Fruit fly (Drosophila melanogaster) whole organism, wandering third instar larva: ENCODE results near the gene CG9147.
A peak's percentile ranks its signal among the peaks of the same experiment; 100 is the strongest.

Source experiments
- Abd-B ChIP-seq: fragments of >200 bp; optimal IDR thresholded peaks from 2 replicates; lab custom pipeline; 2017; ENCODE audit warnings: missing biosample characterization, missing genetic modification characterization
- CG32264 ChIP-seq: fragments of 200-800 bp; sonication (Bioruptor generic); optimal IDR thresholded peaks from 2 replicates; lab custom pipeline; 2016; ENCODE audit warnings: missing biosample characterization, missing genetic modification characterization
- CG9705 ChIP-seq: fragments of 200-800 bp; sonication (Bioruptor generic); optimal IDR thresholded peaks from 2 replicates; lab custom pipeline; 2018; ENCODE audit warnings: missing biosample characterization, mild to moderate bottlenecking, missing genetic modification characterization
- CrebA ChIP-seq: fragments of 200-800 bp; sonication (Bioruptor generic); optimal IDR thresholded peaks from 2 replicates; lab custom pipeline; 2016; ENCODE audit warnings: missing biosample characterization, mild to moderate bottlenecking, missing genetic modification characterization, borderline replicate concordance
- Dfd ChIP-seq: fragments of >200 bp; optimal IDR thresholded peaks from 2 replicates; lab custom pipeline; 2017; ENCODE audit warnings: missing biosample characterization, missing genetic modification characterization
- Dif ChIP-seq: fragments of 200-275, 200-300 bp; sonication (Bioruptor generic); optimal IDR thresholded peaks from 2 replicates; lab custom pipeline; 2018; ENCODE audit warnings: missing biosample characterization, missing genetic modification characterization; ENCODE audit not compliant: partially characterized antibody
- GATAd ChIP-seq: sonication (Bioruptor generic); optimal IDR thresholded peaks from 2 replicates; lab custom pipeline; 2016; ENCODE audit warnings: missing biosample characterization, missing genetic modification characterization
- HLH106 ChIP-seq: fragments of 200-800 bp; optimal IDR thresholded peaks from 3 replicates; lab custom pipeline; 2019; ENCODE audit warnings: missing biosample characterization, mild to moderate bottlenecking, missing genetic modification characterization, moderate library complexity
- Hnf4 ChIP-seq: fragments of 200-800 bp; sonication (Bioruptor generic); optimal IDR thresholded peaks from 2 replicates; lab custom pipeline; 2016; ENCODE audit warnings: missing biosample characterization, mild to moderate bottlenecking, missing genetic modification characterization
- Hr78 ChIP-seq: fragments of >200 bp; optimal IDR thresholded peaks from 2 replicates; lab custom pipeline; 2017; ENCODE audit warnings: missing biosample characterization, missing genetic modification characterization
- Hr83 ChIP-seq: fragments of 200-300 bp; sonication (Bioruptor generic); optimal IDR thresholded peaks from 2 replicates; lab custom pipeline; 2016; ENCODE audit warnings: missing biosample characterization, mild to moderate bottlenecking, missing genetic modification characterization, moderate library complexity; ENCODE audit not compliant: poor library complexity, severe bottlenecking
- Jra ChIP-seq: sonication (Bioruptor generic); optimal IDR thresholded peaks from 2 replicates; lab custom pipeline; 2016; ENCODE audit warnings: missing biosample characterization, missing genetic modification characterization
- Mio ChIP-seq: sonication (Bioruptor generic); optimal IDR thresholded peaks from 2 replicates; lab custom pipeline; 2016; ENCODE audit warnings: missing biosample characterization, missing genetic modification characterization
- Myc ChIP-seq: fragments of >200 bp; optimal IDR thresholded peaks from 2 replicates; lab custom pipeline; 2017
- N ChIP-seq: fragments of >200 bp; optimal IDR thresholded peaks from 2 replicates; lab custom pipeline; 2018; ENCODE audit warnings: missing biosample characterization, missing external identifiers, missing genetic modification characterization
- OdsH ChIP-seq: fragments of 200-800 bp; sonication (Bioruptor generic); optimal IDR thresholded peaks from 2 replicates; lab custom pipeline; 2016; ENCODE audit warnings: missing biosample characterization, mild to moderate bottlenecking, missing genetic modification characterization
- Rel ChIP-seq, 2 experiments: fragments of 200-800 bp; sonication (Bioruptor generic) in 1 of 2; optimal IDR thresholded peaks; 2 replicates in 1 of 2; 3 replicates in 1 of 2; lab custom pipeline; 2016 to 2019; ENCODE audit warnings: mild to moderate bottlenecking in 2 of 2, missing biosample characterization in 2 of 2, missing genetic modification characterization in 2 of 2, moderate library complexity in 1 of 2
- Sp1 ChIP-seq: fragments of 200-800 bp; sonication (Bioruptor generic); optimal IDR thresholded peaks from 3 replicates; lab custom pipeline; 2019; ENCODE audit warnings: missing biosample characterization, mild to moderate bottlenecking, missing genetic modification characterization, moderate library complexity
- Vsx2 ChIP-seq: fragments of 200-300, 225-300 bp; sonication (Bioruptor generic); optimal IDR thresholded peaks from 2 replicates; lab custom pipeline; 2018; ENCODE audit warnings: missing biosample characterization, missing genetic modification characterization; ENCODE audit not compliant: partially characterized antibody
- br ChIP-seq: fragments of 200-800 bp; sonication (Bioruptor generic); optimal IDR thresholded peaks from 2 replicates; lab custom pipeline; 2016; ENCODE audit warnings: missing biosample characterization, missing genetic modification characterization
- brk ChIP-seq: fragments of 200-800 bp; sonication (Bioruptor generic); optimal IDR thresholded peaks from 2 replicates; lab custom pipeline; 2016; ENCODE audit warnings: missing biosample characterization, mild to moderate bottlenecking, missing genetic modification characterization
- dl ChIP-seq, 2 experiments: fragments of 175-275, 200-275 bp in 1 of 2; fragments of 200-275 bp in 1 of 2; sonication (Bioruptor generic); optimal IDR thresholded peaks; lab custom pipeline; 2018; ENCODE audit warnings: mild to moderate bottlenecking in 2 of 2, missing biosample characterization in 2 of 2, missing genetic modification characterization in 2 of 2, moderate library complexity in 2 of 2; ENCODE audit not compliant: partially characterized antibody in 2 of 2, insufficient read depth in 1 of 2
- dmrt93B ChIP-seq: fragments of 200-800 bp; sonication (Bioruptor generic); optimal IDR thresholded peaks from 2 replicates; lab custom pipeline; 2018; ENCODE audit warnings: missing biosample characterization, mild to moderate bottlenecking, missing genetic modification characterization
- dsf ChIP-seq: sonication (Bioruptor generic); optimal IDR thresholded peaks from 2 replicates; lab custom pipeline; 2016; ENCODE audit warnings: missing biosample characterization, missing genetic modification characterization, borderline replicate concordance
- ey ChIP-seq: fragments of 200-800 bp; sonication (Bioruptor generic); optimal IDR thresholded peaks from 2 replicates; lab custom pipeline; 2016; ENCODE audit warnings: missing biosample characterization, missing genetic modification characterization
- foxo ChIP-seq, 2 experiments: fragments of 200-800 bp; sonication (Bioruptor generic); optimal IDR thresholded peaks; 2 replicates in 1 of 2; 3 replicates in 1 of 2; lab custom pipeline; 2016 to 2017; ENCODE audit warnings: missing biosample characterization in 2 of 2, missing genetic modification characterization in 2 of 2
- fru ChIP-seq: fragments of 200-800 bp; sonication (Bioruptor generic); optimal IDR thresholded peaks from 3 replicates; lab custom pipeline; 2016; ENCODE audit warnings: missing biosample characterization, mild to moderate bottlenecking, missing genetic modification characterization
- h ChIP-seq: fragments of 200-800 bp; sonication (Bioruptor generic); optimal IDR thresholded peaks from 3 replicates; lab custom pipeline; 2016; ENCODE audit warnings: missing biosample characterization, mild to moderate bottlenecking, missing genetic modification characterization
- jim ChIP-seq: fragments of 175-275, 200-325 bp; sonication (Bioruptor generic); optimal IDR thresholded peaks from 2 replicates; lab custom pipeline; 2016; ENCODE audit warnings: missing biosample characterization, mild to moderate bottlenecking, missing genetic modification characterization
- lola ChIP-seq: fragments of >200 bp; optimal IDR thresholded peaks from 2 replicates; lab custom pipeline; 2017; ENCODE audit warnings: missing biosample characterization, missing genetic modification characterization
- pan ChIP-seq: fragments of >200 bp; optimal IDR thresholded peaks from 2 replicates; lab custom pipeline; 2017
- psq ChIP-seq: fragments of 200-800 bp; sonication (Bioruptor generic); optimal IDR thresholded peaks from 3 replicates; lab custom pipeline; 2017; ENCODE audit warnings: missing biosample characterization, mild to moderate bottlenecking, missing genetic modification characterization, moderate library complexity
- rgr ChIP-seq: fragments of 200-800 bp; sonication (Bioruptor generic); optimal IDR thresholded peaks from 3 replicates; lab custom pipeline; 2016; ENCODE audit warnings: missing biosample characterization, mild to moderate bottlenecking, missing genetic modification characterization
- sage ChIP-seq: fragments of 200-800 bp; sonication (Bioruptor generic); optimal IDR thresholded peaks from 2 replicates; lab custom pipeline; 2016; ENCODE audit warnings: missing biosample characterization, mild to moderate bottlenecking, missing genetic modification characterization
- sv ChIP-seq: fragments of 200-800 bp; sonication (Bioruptor generic); optimal IDR thresholded peaks from 3 replicates; lab custom pipeline; 2016; ENCODE audit warnings: missing biosample characterization, missing genetic modification characterization
- tai ChIP-seq: sonication (Bioruptor generic); optimal IDR thresholded peaks from 2 replicates; lab custom pipeline; 2016; ENCODE audit warnings: missing biosample characterization, missing genetic modification characterization
- usp ChIP-seq: fragments of >200 bp; optimal IDR thresholded peaks from 2 replicates; lab custom pipeline; 2017; ENCODE audit warnings: missing biosample characterization, missing genetic modification characterization
- woc ChIP-seq: sonication (Bioruptor generic); optimal IDR thresholded peaks from 2 replicates; lab custom pipeline; 2016; ENCODE audit warnings: missing biosample characterization, mild to moderate bottlenecking, missing genetic modification characterization

CG9147 gene

DNA sequence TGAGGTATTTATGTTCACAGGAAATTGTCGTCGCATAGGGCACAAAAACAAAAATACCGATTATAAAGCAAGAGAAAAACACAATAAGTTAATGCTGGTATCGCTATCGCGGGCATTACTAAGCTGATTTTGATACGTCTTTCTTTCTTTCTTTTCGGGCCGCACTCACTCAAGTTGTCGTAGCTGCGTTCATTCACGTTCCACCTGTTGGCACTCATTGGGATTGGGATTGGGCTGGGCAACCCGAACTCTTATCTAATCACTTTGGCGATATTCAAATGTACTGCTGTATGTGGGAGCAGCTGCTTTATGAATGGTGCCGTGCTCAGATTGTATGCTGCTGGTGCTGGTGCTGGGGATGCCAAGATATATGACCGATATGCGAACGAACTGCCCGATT is 18.9 kb downstream of the CG9147 start:
- TF ChIP-seq psq (GFP tag; lab: Kevin White, UChicago) (no peak), h (GFP tag; lab: Kevin White, UChicago) (peak; percentile 9), Hr83 (GFP tag; lab: Kevin White, UChicago) (peak; percentile 3), Rel (GFP tag; optimal IDR thresholded peaks at IDR 0.05; lab: Kevin White, UChicago) (no peak), Rel (tag; optimal IDR thresholded peaks at IDR 0.05; lab: Kevin White, UChicago) (peak; percentile 49), jim (no peak)
- TF ChIP-seq, all 38 proteins: peak for 3

dm6 chr2L:6085733-6086317 is 20.0 kb downstream of the CG9147 start:
- no peak for TF ChIP-seq Myc
- no peak for TF ChIP-seq Jra
- peak; percentile 42 for TF ChIP-seq CrebA (GFP tag; lab: Kevin White, UChicago)
- TF ChIP-seq Vsx2 (GFP tag; lab: Kevin White, UChicago), result no peak
- TF ChIP-seq usp, result no peak
- no peak for TF ChIP-seq sage (GFP tag; lab: Kevin White, UChicago)
- peak; percentile 25 for TF ChIP-seq Rel (GFP tag; optimal IDR thresholded peaks at IDR 0.05; lab: Kevin White, UChicago)
- peak; percentile 40 for TF ChIP-seq Rel (tag; optimal IDR thresholded peaks at IDR 0.05; lab: Kevin White, UChicago)
- no peak for TF ChIP-seq CG9705 (GFP tag; lab: Kevin White, UChicago)
- peak; percentile 41 for TF ChIP-seq fru (GFP tag; lab: Kevin White, UChicago)
- TF ChIP-seq OdsH, result peak; percentile 49
- no peak for TF ChIP-seq dl (GFP tag; optimal IDR thresholded peaks at IDR 0.05; lab: Kevin White, UChicago; ENCODE audit: insufficient read depth in 1 of 2, partially characterized antibody in 2 of 2)
- TF ChIP-seq rgr (GFP tag; lab: Kevin White, UChicago), result no peak
- TF ChIP-seq Mio (GFP tag; lab: Kevin White, UChicago), result no peak
- TF ChIP-seq Dif, result peak; percentile 52
- TF ChIP-seq HLH106, result peak; percentile 22
- TF ChIP-seq h (GFP tag; lab: Kevin White, UChicago), result peak; percentile 51
- no peak for TF ChIP-seq N (GFP tag; lab: Kevin White, UChicago)
- no peak for TF ChIP-seq GATAd
- no peak for TF ChIP-seq lola (GFP tag; lab: Kevin White, UChicago)
- no peak for TF ChIP-seq dsf (GFP tag; lab: Kevin White, UChicago)
- TF ChIP-seq dmrt93B (GFP tag; lab: Kevin White, UChicago), result no peak
- TF ChIP-seq foxo (GFP tag; optimal IDR thresholded peaks at IDR 0.05; lab: Kevin White, UChicago), result no peak
- TF ChIP-seq Hnf4 (GFP tag; lab: Kevin White, UChicago), result peak; percentile 66
- TF ChIP-seq Hr83 (GFP tag; lab: Kevin White, UChicago), result peak; percentile 52
- no peak for TF ChIP-seq Hr78 (GFP tag; lab: Kevin White, UChicago)
- peak; percentile 4 for TF ChIP-seq br (GFP tag; lab: Kevin White, UChicago)
- peak; percentile 43 for TF ChIP-seq tai
- no peak for TF ChIP-seq woc (GFP tag; lab: Kevin White, UChicago)
- no peak for TF ChIP-seq ey (GFP tag; lab: Kevin White, UChicago)
- no peak for TF ChIP-seq CG32264 (GFP tag; lab: Kevin White, UChicago)
- peak; percentile 27 for TF ChIP-seq brk (GFP tag; lab: Kevin White, UChicago)
- no peak for TF ChIP-seq jim
- no peak for TF ChIP-seq Sp1 (GFP tag; lab: Kevin White, UChicago)
- TF ChIP-seq Abd-B (GFP tag; lab: Kevin White, UChicago), result no peak
- TF ChIP-seq sv (GFP tag; lab: Kevin White, UChicago), result no peak
- no peak for TF ChIP-seq pan (lab: Kevin White, UChicago)
- peak; percentile 48 for TF ChIP-seq psq (GFP tag; lab: Kevin White, UChicago)
- TF ChIP-seq Dfd (GFP tag; lab: Kevin White, UChicago), result no peak
